Worm (Caenorhabditis elegans) whole organism, L2 larva: ENCODE results near the gene gadr-2.

Experiments used
- C34F6.9 ChIP-seq: fragments of 150-350 bp; optimal IDR thresholded peaks from 2 replicates; lab custom pipeline; 2014; ENCODE audit warnings: missing biosample characterization, missing genetic modification characterization
- F13H6.1 ChIP-seq: sonication (generic microtip); optimal IDR thresholded peaks from 2 replicates; lab custom pipeline; 2016; ENCODE audit warnings: missing genetic modification characterization, missing compliant biosample characterization
- R02D3.7 ChIP-seq: fragments of 150-350 bp; optimal IDR thresholded peaks from 2 replicates; lab custom pipeline; 2014; ENCODE audit warnings: missing biosample characterization, missing genetic modification characterization
- Y55F3AM.14 ChIP-seq: fragments of 200-800 bp; sonication (Bioruptor generic); optimal IDR thresholded peaks from 2 replicates; lab custom pipeline; 2018; ENCODE audit warnings: mild to moderate bottlenecking, missing genetic modification characterization, missing compliant biosample characterization
- ZK546.5 ChIP-seq: sonication (generic microtip); optimal IDR thresholded peaks from 2 replicates; lab custom pipeline; 2017; ENCODE audit warnings: missing biosample characterization, missing genetic modification characterization
- alr-1 ChIP-seq: fragments of 150-350 bp; optimal IDR thresholded peaks from 2 replicates; lab custom pipeline; 2014; ENCODE audit warnings: missing biosample characterization, missing genetic modification characterization
- aly-2 ChIP-seq: fragments of 150-350 bp; optimal IDR thresholded peaks from 2 replicates; lab custom pipeline; 2014; ENCODE audit warnings: missing biosample characterization, missing genetic modification characterization
- ama-1 ChIP-seq: fragments of 150-350 bp; optimal IDR thresholded peaks from 2 replicates; lab custom pipeline; 2018; ENCODE audit warnings: inconsistent platforms
- blmp-1 ChIP-seq: sonication (generic microtip); optimal IDR thresholded peaks from 2 replicates; lab custom pipeline; 2017; ENCODE audit warnings: missing genetic modification characterization, mild to moderate bottlenecking, missing compliant biosample characterization, antibody characterized with exemption, moderate library complexity; ENCODE audit not compliant: insufficient read depth
- ceh-16 ChIP-seq: fragments of 150-350 bp; optimal IDR thresholded peaks from 2 replicates; lab custom pipeline; 2014; ENCODE audit warnings: missing biosample characterization, missing genetic modification characterization
- ceh-82 ChIP-seq: fragments of 150-350 bp; optimal IDR thresholded peaks from 2 replicates; lab custom pipeline; 2014; ENCODE audit warnings: missing biosample characterization, missing genetic modification characterization
- crh-2 ChIP-seq: sonication (generic microtip); optimal IDR thresholded peaks from 2 replicates; lab custom pipeline; 2017; ENCODE audit warnings: missing biosample characterization, missing genetic modification characterization
- dmd-4 ChIP-seq: sonication (generic microtip); optimal IDR thresholded peaks from 2 replicates; lab custom pipeline; 2017; ENCODE audit warnings: missing biosample characterization, missing genetic modification characterization
- egl-27 ChIP-seq: sonication (generic microtip); optimal IDR thresholded peaks from 3 replicates; lab custom pipeline; 2017; ENCODE audit warnings: missing biosample characterization, missing genetic modification reagents, missing genetic modification characterization
- elt-1 ChIP-seq: fragments of 150-350 bp; optimal IDR thresholded peaks from 2 replicates; lab custom pipeline; 2014; ENCODE audit warnings: missing biosample characterization, missing genetic modification characterization
- elt-3 ChIP-seq: sonication (generic microtip); optimal IDR thresholded peaks from 2 replicates; lab custom pipeline; 2017; ENCODE audit warnings: missing biosample characterization, missing genetic modification characterization
- fos-1 ChIP-seq: fragments of 150-350 bp; optimal IDR thresholded peaks from 2 replicates; lab custom pipeline; 2014; ENCODE audit warnings: missing biosample characterization, missing genetic modification characterization
- gmeb-1 ChIP-seq: fragments of 150-350 bp; optimal IDR thresholded peaks from 2 replicates; lab custom pipeline; 2014; ENCODE audit warnings: missing biosample characterization, missing genetic modification characterization
- lin-11 ChIP-seq: fragments of 150-350 bp; sonication (generic microtip); optimal IDR thresholded peaks from 2 replicates; lab custom pipeline; 2014; ENCODE audit warnings: missing biosample characterization, missing genetic modification characterization, inconsistent platforms, mixed read lengths
- lin-13 ChIP-seq: fragments of 150-350 bp; optimal IDR thresholded peaks from 2 replicates; lab custom pipeline; 2014; ENCODE audit warnings: missing biosample characterization, missing genetic modification reagents, missing genetic modification characterization
- lin-39 ChIP-seq: fragments of 150-350 bp; optimal IDR thresholded peaks from 2 replicates; lab custom pipeline; 2014; ENCODE audit warnings: missing biosample characterization, missing genetic modification reagents, missing genetic modification characterization
- lsy-2 ChIP-seq, 2 experiments: fragments of 150-350 bp in 1 of 2; sonication (generic microtip) in 1 of 2; optimal IDR thresholded peaks; 2 replicates each; lab custom pipeline; 2014 to 2017; ENCODE audit warnings: missing biosample characterization in 2 of 2, missing genetic modification characterization in 2 of 2
- mab-5 ChIP-seq: fragments of 150-350 bp; optimal IDR thresholded peaks from 2 replicates; lab custom pipeline; 2014; ENCODE audit warnings: missing biosample characterization, missing genetic modification characterization
- mbf-1 ChIP-seq: sonication (generic microtip); optimal IDR thresholded peaks from 2 replicates; lab custom pipeline; 2017; ENCODE audit warnings: missing biosample characterization, missing genetic modification characterization
- mdl-1 ChIP-seq, 2 experiments: fragments of 150-350 bp in 1 of 2; sonication (generic microtip) in 1 of 2; optimal IDR thresholded peaks; 2 replicates each; lab custom pipeline; 2017; ENCODE audit warnings: missing biosample characterization in 2 of 2, missing genetic modification characterization in 2 of 2
- nhr-10 ChIP-seq: sonication (generic microtip); optimal IDR thresholded peaks from 2 replicates; lab custom pipeline; 2017; ENCODE audit warnings: missing biosample characterization, missing genetic modification characterization
- nhr-11 ChIP-seq: fragments of 150-350 bp; optimal IDR thresholded peaks from 2 replicates; lab custom pipeline; 2014; ENCODE audit warnings: missing biosample characterization, missing genetic modification characterization
- nhr-12 ChIP-seq: fragments of 150-350 bp; optimal IDR thresholded peaks from 2 replicates; lab custom pipeline; 2014; ENCODE audit warnings: missing biosample characterization, missing genetic modification characterization
- nhr-129 ChIP-seq: fragments of 150-350 bp; optimal IDR thresholded peaks from 2 replicates; lab custom pipeline; 2014; ENCODE audit warnings: missing biosample characterization, missing genetic modification characterization
- nhr-21 ChIP-seq: fragments of 150-350 bp; optimal IDR thresholded peaks from 2 replicates; lab custom pipeline; 2014; ENCODE audit warnings: missing biosample characterization, missing genetic modification characterization
- nhr-23 ChIP-seq: fragments of 150-350 bp; optimal IDR thresholded peaks from 2 replicates; lab custom pipeline; 2014; ENCODE audit warnings: missing biosample characterization, missing genetic modification reagents, missing genetic modification characterization
- nhr-237 ChIP-seq: fragments of 150-350 bp; optimal IDR thresholded peaks from 2 replicates; lab custom pipeline; 2014; ENCODE audit warnings: missing biosample characterization, missing genetic modification characterization
- nhr-25 ChIP-seq: fragments of 150-350 bp; sonication (generic microtip); optimal IDR thresholded peaks from 3 replicates; lab custom pipeline; 2014; ENCODE audit warnings: missing biosample characterization, missing genetic modification characterization
- nhr-6 ChIP-seq: fragments of 150-350 bp; optimal IDR thresholded peaks from 2 replicates; lab custom pipeline; 2014; ENCODE audit warnings: missing biosample characterization, missing genetic modification characterization
- nhr-77 ChIP-seq: fragments of 150-350 bp; optimal IDR thresholded peaks from 2 replicates; lab custom pipeline; 2014; ENCODE audit warnings: missing biosample characterization, missing genetic modification characterization
- peb-1 ChIP-seq: fragments of 150-350 bp; optimal IDR thresholded peaks from 2 replicates; lab custom pipeline; 2014; ENCODE audit warnings: missing biosample characterization, missing genetic modification characterization
- sem-4 ChIP-seq: fragments of 150-350 bp; optimal IDR thresholded peaks from 2 replicates; lab custom pipeline; 2014; ENCODE audit warnings: missing biosample characterization, missing genetic modification reagents, missing genetic modification characterization
- skn-1 ChIP-seq: sonication (generic microtip); optimal IDR thresholded peaks from 2 replicates; lab custom pipeline; 2017; ENCODE audit warnings: missing biosample characterization, missing genetic modification characterization
- sma-3 ChIP-seq: sonication (generic microtip); optimal IDR thresholded peaks from 2 replicates; lab custom pipeline; 2016; ENCODE audit warnings: missing genetic modification reagents, missing genetic modification characterization, missing compliant biosample characterization
- sma-9 ChIP-seq, 2 experiments: fragments of 150-350 bp in 1 of 2; sonication (generic microtip) in 1 of 2; optimal IDR thresholded peaks; 2 replicates each; lab custom pipeline; 2014 to 2016; ENCODE audit warnings: missing genetic modification characterization in 2 of 2, mild to moderate bottlenecking in 1 of 2, missing biosample characterization in 1 of 2, missing compliant biosample characterization in 1 of 2, missing genetic modification reagents in 1 of 2, moderate library complexity in 1 of 2
- snpc-4 ChIP-seq: fragments of 150-350 bp; optimal IDR thresholded peaks from 2 replicates; lab custom pipeline; 2014; ENCODE audit warnings: missing biosample characterization, missing genetic modification characterization
- unc-39 ChIP-seq: fragments of 150-350 bp; optimal IDR thresholded peaks from 2 replicates; lab custom pipeline; 2014; ENCODE audit warnings: missing biosample characterization, missing genetic modification characterization
- unc-55 ChIP-seq: fragments of 150-350 bp; sonication (generic microtip); optimal IDR thresholded peaks from 3 replicates; lab custom pipeline; 2014; ENCODE audit warnings: missing biosample characterization, missing genetic modification reagents, missing genetic modification characterization
- unc-62 ChIP-seq: fragments of 150-350 bp; optimal IDR thresholded peaks from 2 replicates; lab custom pipeline; 2014; ENCODE audit warnings: missing biosample characterization, missing genetic modification reagents, missing genetic modification characterization
- zag-1 ChIP-seq: fragments of 150-350 bp; optimal IDR thresholded peaks from 2 replicates; lab custom pipeline; 2014; ENCODE audit warnings: missing biosample characterization, missing genetic modification characterization
- ztf-1 ChIP-seq: fragments of 200-800 bp; sonication (Bioruptor generic); conservative IDR thresholded peaks from 2 replicates; pipeline ENCODE4 v1.3.6; 2022; ENCODE audit warnings: missing genetic modification characterization, missing compliant biosample characterization
- ztf-11 ChIP-seq: sonication (generic microtip); optimal IDR thresholded peaks from 2 replicates; lab custom pipeline; 2017; ENCODE audit warnings: missing biosample characterization, missing genetic modification characterization
- ztf-4 ChIP-seq: fragments of 150-350 bp; optimal IDR thresholded peaks from 2 replicates; lab custom pipeline; 2014; ENCODE audit warnings: missing biosample characterization, missing genetic modification characterization

The gadr-2 gene

DNA sequence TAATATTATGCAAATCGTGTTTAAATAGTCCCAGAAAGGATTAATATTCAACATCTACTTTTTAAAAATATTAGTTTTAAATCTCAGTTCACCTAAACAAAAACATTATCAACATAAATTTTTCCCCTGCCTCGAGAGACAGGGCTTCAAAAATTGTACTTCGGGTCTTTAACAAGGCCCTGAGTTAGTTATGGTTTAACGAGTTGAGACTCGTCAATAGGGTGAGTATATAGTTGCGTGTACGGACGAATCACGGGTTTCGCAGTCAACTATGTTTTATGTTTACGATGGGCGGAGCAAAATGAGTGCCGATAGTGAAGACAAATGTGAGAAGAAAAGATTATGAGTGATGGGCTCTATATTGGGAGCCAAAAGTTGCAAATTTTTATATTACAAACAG lies 26.7 kb upstream of the gadr-2 start:
- no peak for TF ChIP-seq mbf-1 (tag; lab: Kevin White, UChicago)
- no peak for TF ChIP-seq blmp-1
- no peak for TF ChIP-seq nhr-10
- no peak for TF ChIP-seq lin-13 (GFP tag; lab: Kevin White, UChicago)
- TF ChIP-seq dmd-4 (tag; lab: Kevin White, UChicago) = no peak
- no peak for TF ChIP-seq ztf-1 (GFP tag; lab: Robert Waterston, UW)
- TF ChIP-seq peb-1 = no peak
- TF ChIP-seq unc-39 (tag; lab: Kevin White, UChicago) = no peak
- TF ChIP-seq sma-9 (GFP tag; optimal IDR thresholded peaks at IDR 0.05; lab: Kevin White, UChicago) = peak; percentile 18
- TF ChIP-seq sma-9 (tag; optimal IDR thresholded peaks at IDR 0.05; lab: Kevin White, UChicago) = no peak

DNA sequence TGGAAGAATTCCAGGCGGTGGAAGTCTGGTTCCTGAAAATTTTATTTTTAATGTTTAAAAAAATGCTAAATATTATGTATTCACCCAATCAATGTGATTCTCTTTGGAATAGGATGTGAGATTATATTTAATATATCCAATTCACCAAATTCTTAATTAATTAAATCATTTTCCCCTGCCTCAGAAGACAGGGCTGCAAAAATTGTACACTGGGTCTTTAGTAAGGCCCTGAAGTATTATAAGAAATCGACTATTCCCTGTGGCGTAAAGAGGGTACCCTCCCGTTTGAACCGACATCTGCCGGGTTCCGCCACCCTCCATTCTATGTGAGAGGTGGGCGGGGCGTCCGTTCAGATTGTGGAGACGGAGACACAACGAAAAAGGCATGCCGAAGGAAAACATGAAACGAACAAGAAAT lies 26.3 kb upstream of the gadr-2 start:
- no peak for TF ChIP-seq ztf-1 (GFP tag; lab: Robert Waterston, UW)
- no peak for TF ChIP-seq nhr-237
- peak; percentile 86 for TF ChIP-seq nhr-21 (tag; lab: Kevin White, UChicago)
- no peak for TF ChIP-seq lin-39 (tag; lab: Kevin White, UChicago)
- no peak for TF ChIP-seq nhr-10
- no peak for TF ChIP-seq elt-3 (tag; lab: Kevin White, UChicago)
- peak; percentile 34 for TF ChIP-seq peb-1
- TF ChIP-seq fos-1 (tag; lab: Kevin White, UChicago) = peak; percentile 25
- peak; percentile 66 for TF ChIP-seq ztf-4 (tag; lab: Kevin White, UChicago)
- peak; percentile 59 for TF ChIP-seq C34F6.9 (tag; lab: Kevin White, UChicago)
- peak; percentile 60 to 68 for TF ChIP-seq mdl-1 (tag; optimal IDR thresholded peaks at IDR 0.05; lab: Kevin White, UChicago)
- TF ChIP-seq snpc-4 (tag; lab: Kevin White, UChicago) = peak; percentile 99
- TF ChIP-seq nhr-77 (tag; lab: Kevin White, UChicago) = peak; percentile 1
- peak; percentile 38 for TF ChIP-seq R02D3.7 (tag; lab: Kevin White, UChicago)
- peak; percentile 79 for TF ChIP-seq unc-55 (GFP tag; lab: Kevin White, UChicago)
- TF ChIP-seq ceh-16 = peak; percentile 88
- peak; percentile 18 for TF ChIP-seq ZK546.5 (tag; lab: Kevin White, UChicago)
- no peak for TF ChIP-seq dmd-4 (tag; lab: Kevin White, UChicago)
- TF ChIP-seq Y55F3AM.14 (GFP tag; lab: Kevin White, UChicago) = peak; percentile 35
- peak; percentile 47 for TF ChIP-seq zag-1 (tag; lab: Kevin White, UChicago)
- peak; percentile 70 for TF ChIP-seq lin-11 (tag; lab: Kevin White, UChicago)
- TF ChIP-seq unc-39 (tag; lab: Kevin White, UChicago) = no peak
- TF ChIP-seq crh-2 (tag; lab: Kevin White, UChicago) = peak; percentile 85
- no peak for TF ChIP-seq elt-1 (tag; lab: Kevin White, UChicago)
- TF ChIP-seq nhr-6 (tag; lab: Kevin White, UChicago) = peak; percentile 44
- no peak for TF ChIP-seq skn-1 (tag; lab: Kevin White, UChicago)
- TF ChIP-seq sma-9 (GFP tag; optimal IDR thresholded peaks at IDR 0.05; lab: Kevin White, UChicago) = peak; percentile 87
- no peak for TF ChIP-seq sma-9 (tag; optimal IDR thresholded peaks at IDR 0.05; lab: Kevin White, UChicago)
- peak; percentile 71 for TF ChIP-seq nhr-129
- TF ChIP-seq lsy-2 (tag; optimal IDR thresholded peaks at IDR 0.05; lab: Kevin White, UChicago) = peak; percentile 62 to 85
- no peak for TF ChIP-seq nhr-12
- TF ChIP-seq sem-4 (tag; lab: Kevin White, UChicago) = peak; percentile 62
- peak; percentile 64 for TF ChIP-seq gmeb-1 (tag; lab: Kevin White, UChicago)
- no peak for TF ChIP-seq mbf-1 (tag; lab: Kevin White, UChicago)
- no peak for TF ChIP-seq alr-1
- peak; percentile 74 for TF ChIP-seq F13H6.1 (tag; lab: Kevin White, UChicago)
- TF ChIP-seq sma-3 (GFP tag; lab: Kevin White, UChicago) = peak; percentile 78
- TF ChIP-seq blmp-1 = peak; percentile 33
- TF ChIP-seq egl-27 = peak; percentile 67
- no peak for TF ChIP-seq nhr-11 (tag; lab: Kevin White, UChicago)
- no peak for TF ChIP-seq aly-2 (tag; lab: Kevin White, UChicago)
- TF ChIP-seq ztf-11 = peak; percentile 18
- peak; percentile 81 for TF ChIP-seq lin-13 (GFP tag; lab: Kevin White, UChicago)
- no peak for TF ChIP-seq unc-62
- TF ChIP-seq nhr-25 = peak; percentile 81
- TF ChIP-seq nhr-23 (tag; lab: Kevin White, UChicago) = no peak
- peak; percentile 91 for TF ChIP-seq ama-1
- TF ChIP-seq mab-5 (tag; lab: Kevin White, UChicago) = peak; percentile 10
- no peak for TF ChIP-seq ceh-82 (tag; lab: Kevin White, UChicago)
